Fruit fly (Drosophila melanogaster): Measurements from ENCODE around the gene CG7800.

Gene CG7800

dm6 chr3R:8206628-8207275 is 11.0 kb upstream of the CG7800 start (continued):
- TF ChIP-seq CG11247 (GFP tag; IDR thresholded peaks at IDR 0.05) (peak; percentile 31; the same call in 1 of the 2 replicates), wor (GFP tag; IDR thresholded peaks at IDR 0.05) (0 out of 2 replicates have a peak, but pooled peaks have one; percentile 39), nmo (GFP tag; optimal IDR thresholded peaks at IDR 0.05) (peak; percentile 74), unpg (GFP tag; optimal IDR thresholded peaks at IDR 0.05) (peak; percentile 60), CG6813 (GFP tag; optimal IDR thresholded peaks at IDR 0.05) (peak; percentile 34), CG10147 (GFP tag; optimal IDR thresholded peaks at IDR 0.05) (peak; percentile 35), CG13296 (GFP tag; optimal IDR thresholded peaks at IDR 0.05) (peak; percentile 20), gcm (GFP tag; optimal IDR thresholded peaks at IDR 0.05) (peak; percentile 29), CG3407 (GFP tag; optimal IDR thresholded peaks at IDR 0.05) (peak; percentile 9), Eip74EF (GFP tag; optimal IDR thresholded peaks at IDR 0.05) (peak in 1 of 2 experiments; percentile 29), sens-2 (GFP tag; IDR thresholded peaks at IDR 0.05) (no peak), CG15514 (GFP tag; optimal IDR thresholded peaks at IDR 0.05) (peak; percentile 40), row (GFP tag; IDR thresholded peaks at IDR 0.05) (peak; percentile 86), CG14710 (tag; optimal IDR thresholded peaks at IDR 0.05) (peak; percentile 32), CG31441 (GFP tag; IDR thresholded peaks at IDR 0.05) (peak; percentile 50), CG7372 (GFP tag; IDR thresholded peaks at IDR 0.05) (no peak), Deaf1 (tag; optimal IDR thresholded peaks at IDR 0.05) (peak; percentile 32), Meics (GFP tag; optimal IDR thresholded peaks at IDR 0.05) (peak; percentile 51), CG3163 (GFP tag; optimal IDR thresholded peaks at IDR 0.05) (no peak), fd3F (GFP tag; optimal IDR thresholded peaks at IDR 0.05) (peak; percentile 45), rib (GFP tag; IDR thresholded peaks at IDR 0.05) (no peak), Xbp1 (GFP tag; optimal IDR thresholded peaks at IDR 0.05) (peak; percentile 62), CG43689 (GFP tag; IDR thresholded peaks at IDR 0.05) (no peak), Spps (tag; optimal IDR thresholded peaks at IDR 0.05) (peak; percentile 2), E2f1 (GFP tag; IDR thresholded peaks at IDR 0.05) (0 out of 2 replicates have a peak, but pooled peaks have one; percentile 35), CG32532 (GFP tag; IDR thresholded peaks at IDR 0.05) (peak; percentile 26; the same call in 1 of the 2 replicates), CG12659 (GFP tag; optimal IDR thresholded peaks at IDR 0.05) (peak; percentile 52), cwo (GFP tag; optimal IDR thresholded peaks at IDR 0.05) (peak; percentile 54), CG10543 (GFP tag; optimal IDR thresholded peaks at IDR 0.05) (peak; percentile 12), Aef1 (GFP tag; IDR thresholded peaks at IDR 0.05) (peak; percentile 49), eyg (GFP tag; optimal IDR thresholded peaks at IDR 0.05) (no peak), tap (tag; optimal IDR thresholded peaks at IDR 0.05) (peak; percentile 57), CG17829 (tag; optimal IDR thresholded peaks at IDR 0.05) (peak; percentile 50), Sry-δ (GFP tag; optimal IDR thresholded peaks at IDR 0.05) (no peak), Vsx1 (GFP tag; optimal IDR thresholded peaks at IDR 0.05) (peak; percentile 10), kni (GFP tag; optimal IDR thresholded peaks at IDR 0.05) (no peak), CG15601 (tag; optimal IDR thresholded peaks at IDR 0.05) (peak; percentile 60), CrebB (tag; optimal IDR thresholded peaks at IDR 0.05) (no peak), CG10321 (GFP tag; IDR thresholded peaks at IDR 0.05) (no peak), CG32767 (GFP tag; IDR thresholded peaks at IDR 0.05) (peak; percentile 45; the same call in 1 of the 2 replicates), jing (GFP tag; optimal IDR thresholded peaks at IDR 0.05) (peak; percentile 43), knrl (GFP tag; IDR thresholded peaks at IDR 0.05; ENCODE audit: partially characterized antibody) (no peak), Ssrp (tag; optimal IDR thresholded peaks at IDR 0.05) (peak; percentile 52), Hr3 (GFP tag; optimal IDR thresholded peaks at IDR 0.05) (peak; percentile 30), C15 (GFP tag; IDR thresholded peaks at IDR 0.05) (no peak), Elba2 (GFP tag; optimal IDR thresholded peaks at IDR 0.05) (no peak), lola (GFP tag; optimal IDR thresholded peaks at IDR 0.05) (peak in 1 of 3 experiments; percentile 59), grn (GFP tag; optimal IDR thresholded peaks at IDR 0.05) (peak; percentile 100)

All from whole organism, embryonic.